Fruit fly (Drosophila melanogaster) whole organism, pupa: Measurements from ENCODE around the gene CG33003.

Experiments
- D1 ChIP-seq: fragments of 200-800 bp; sonication (Bioruptor generic); optimal IDR thresholded peaks from 2 replicates; lab custom pipeline; 2018; ENCODE audit warnings: missing biosample characterization, mild to moderate bottlenecking, missing genetic modification characterization, moderate library complexity
- EcR ChIP-seq: fragments of 200-800 bp; sonication (Bioruptor generic); optimal IDR thresholded peaks from 3 replicates; lab custom pipeline; 2019; ENCODE audit warnings: missing biosample characterization, missing genetic modification characterization, mild to moderate bottlenecking, moderate library complexity, missing genetic modification reagents
- fd96Ca ChIP-seq: fragments of 200-800 bp; sonication (Bioruptor generic); IDR thresholded peaks from 3 replicates; pipeline ENCODE4 v1.3.6; 2022; ENCODE audit warnings: missing biosample characterization, missing genetic modification characterization

DNA sequence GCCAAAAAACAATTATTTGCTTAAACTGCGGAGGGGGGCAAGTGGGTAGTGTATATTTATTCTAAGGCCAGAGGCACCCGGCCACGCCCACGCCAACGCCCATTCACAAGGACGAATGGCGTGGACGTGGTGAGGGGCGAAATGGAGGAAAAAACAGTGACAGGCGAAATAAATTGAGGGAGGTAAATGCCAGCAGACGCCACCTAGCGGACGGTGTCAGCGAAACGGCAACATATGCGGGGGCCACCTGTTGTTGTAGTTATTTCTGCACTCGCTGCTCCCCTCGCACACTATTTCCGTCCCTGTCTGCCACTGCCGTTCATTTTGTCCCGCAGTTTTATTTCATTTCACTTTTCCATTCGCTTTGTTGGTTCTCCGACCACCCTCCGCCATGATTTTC lies 17.2 kb downstream of the CG33003 start:
- TF ChIP-seq fd96Ca (GFP tag; lab: Robert Waterston, UW) (peak; percentile 25; the same call in 1 of the 3 replicates), EcR (GFP tag; lab: Kevin White, UChicago) (no peak), D1 (tag; lab: Kevin White, UChicago) (no peak)
